Worm (Caenorhabditis elegans): Measurements from ENCODE around the gene nas-12.

DNA sequence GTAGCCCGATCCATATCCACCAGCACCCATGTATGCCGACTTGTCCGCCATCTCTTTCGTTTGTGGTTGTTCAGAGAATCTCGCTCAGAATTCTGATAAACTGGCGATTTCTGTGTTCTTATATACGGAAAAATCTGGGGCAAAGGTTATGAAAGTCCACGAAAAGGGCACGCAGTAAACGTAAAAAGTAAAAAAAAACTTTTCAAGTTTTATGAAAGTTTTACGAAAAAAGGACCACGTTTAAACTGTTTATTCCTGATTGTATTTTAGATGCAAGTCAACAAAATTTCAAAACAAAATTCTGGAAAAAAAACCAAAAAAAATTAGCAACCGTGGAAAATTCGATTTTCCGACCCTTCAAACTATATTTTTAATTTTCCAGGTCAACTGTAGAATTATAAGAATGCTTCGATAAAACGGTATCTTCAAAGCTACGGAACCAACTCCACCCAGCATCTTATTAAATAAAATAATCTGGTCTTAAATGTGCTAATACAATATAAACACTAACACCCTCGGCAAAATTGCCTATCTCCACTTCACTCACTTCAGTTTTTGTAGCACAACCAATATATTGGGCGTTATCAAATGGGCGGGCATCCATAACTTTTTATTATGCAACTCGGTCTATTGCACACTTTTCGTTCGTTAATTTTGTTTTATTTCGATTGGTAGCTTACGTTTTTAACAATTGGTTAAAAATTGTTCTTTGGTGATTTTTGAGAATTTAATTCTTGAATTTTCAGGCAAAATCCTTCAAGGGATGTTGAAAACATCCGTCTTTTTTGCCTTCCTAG lies 45.5 kb downstream of the nas-12 start, which contains the start of the genes nspd-7 and Y43C5A.2:
- no peak for TF ChIP-seq pha-4 (tag; optimal IDR thresholded peaks at IDR 0.05)
- no peak for TF ChIP-seq unc-62 (GFP tag; optimal IDR thresholded peaks at IDR 0.05)
- TF ChIP-seq ztf-11 (tag; optimal IDR thresholded peaks at IDR 0.05) = no peak
- no peak for TF ChIP-seq elt-3 (tag; optimal IDR thresholded peaks at IDR 0.05)
- no peak for TF ChIP-seq ham-2 (GFP tag; optimal IDR thresholded peaks at IDR 0.05)
- no peak for TF ChIP-seq snpc-4 (tag; optimal IDR thresholded peaks at IDR 0.05)
- no peak for TF ChIP-seq mls-2 (tag; optimal IDR thresholded peaks at IDR 0.05)
- TF ChIP-seq unc-39 (tag; optimal IDR thresholded peaks at IDR 0.05) = no peak
- no peak for TF ChIP-seq nhr-28 (tag; optimal IDR thresholded peaks at IDR 0.05)
- TF ChIP-seq mep-1 (tag; optimal IDR thresholded peaks at IDR 0.05) = no peak
- TF ChIP-seq blmp-1 (tag; optimal IDR thresholded peaks at IDR 0.05) = no peak
- no peak for TF ChIP-seq lsy-2 (tag; optimal IDR thresholded peaks at IDR 0.05)
- TF ChIP-seq nhr-12 (tag; optimal IDR thresholded peaks at IDR 0.05) = no peak
- no peak for TF ChIP-seq hlh-1 (tag; optimal IDR thresholded peaks at IDR 0.05)
